Worm (Caenorhabditis elegans) whole organism, L4 larva: ENCODE data around the gene ppm-1.H.

Experiments used
- Y5F2A.4 ChIP-seq: fragments of 200-800 bp; sonication (Bioruptor generic); optimal IDR thresholded peaks from 2 replicates; lab custom pipeline; 2018; ENCODE audit warnings: mild to moderate bottlenecking, missing genetic modification characterization, missing compliant biosample characterization
- ZK546.5 ChIP-seq, 2 experiments: sonication (generic microtip); optimal IDR thresholded peaks; 2 replicates each; lab custom pipeline; 2017; ENCODE audit warnings: missing biosample characterization in 2 of 2, missing genetic modification characterization in 2 of 2
- fkh-10 ChIP-seq: fragments of 150-350 bp; optimal IDR thresholded peaks from 2 replicates; lab custom pipeline; 2014; ENCODE audit warnings: missing biosample characterization, missing genetic modification reagents, missing genetic modification characterization
- mep-1 ChIP-seq: fragments of 150-350 bp; sonication (generic microtip); optimal IDR thresholded peaks from 3 replicates; lab custom pipeline; 2014; ENCODE audit warnings: missing biosample characterization, missing genetic modification characterization
- nhr-10 ChIP-seq: fragments of 150-350 bp; optimal IDR thresholded peaks from 2 replicates; lab custom pipeline; 2014; ENCODE audit warnings: missing biosample characterization, missing genetic modification characterization
- zag-1 ChIP-seq: fragments of 150-350 bp; optimal IDR thresholded peaks from 2 replicates; lab custom pipeline; 2014; ENCODE audit warnings: missing biosample characterization, missing genetic modification characterization

ce11 chrIV:12302885-12303284 is 34.8 kb upstream of the ppm-1.H start:
- TF ChIP-seq Y5F2A.4 (no peak), mep-1 (tag; lab: Kevin White, UChicago) (no peak), fkh-10 (GFP tag; lab: Kevin White, UChicago) (no peak), ZK546.5 (tag; optimal IDR thresholded peaks at IDR 0.05; lab: Kevin White, UChicago) (no peak), zag-1 (tag; lab: Kevin White, UChicago) (no peak), nhr-10 (tag; lab: Kevin White, UChicago) (no peak)
